Worm (Caenorhabditis elegans) whole organism, L4 larva: ENCODE measurements around the gene daf-14.

ENCODE experiments used
- ceh-44 ChIP-seq: fragments of 200-800 bp; sonication (Bioruptor generic); IDR thresholded peaks from 2 replicates; pipeline ENCODE4 v1.3.6; 2022; ENCODE audit warnings: missing genetic modification reagents, missing genetic modification characterization, missing compliant biosample characterization
- fos-1 ChIP-seq: fragments of 150-350 bp; optimal IDR thresholded peaks from 2 replicates; lab custom pipeline; 2014; ENCODE audit warnings: missing biosample characterization, missing genetic modification characterization
- lin-13 ChIP-seq: fragments of 150-350 bp; optimal IDR thresholded peaks from 2 replicates; lab custom pipeline; 2014; ENCODE audit warnings: missing biosample characterization, missing genetic modification reagents, missing genetic modification characterization
- mdl-1 ChIP-seq, 2 experiments: fragments of 150-350 bp in 1 of 2; sonication (generic microtip) in 1 of 2; optimal IDR thresholded peaks; 2 replicates each; lab custom pipeline; 2014 to 2017; ENCODE audit warnings: missing biosample characterization in 2 of 2, missing genetic modification characterization in 2 of 2
- nhr-11 ChIP-seq: fragments of 150-350 bp; optimal IDR thresholded peaks from 2 replicates; lab custom pipeline; 2014; ENCODE audit warnings: missing biosample characterization, missing genetic modification characterization
- nhr-237 ChIP-seq: sonication (generic microtip); optimal IDR thresholded peaks from 2 replicates; lab custom pipeline; 2017; ENCODE audit warnings: missing biosample characterization, missing genetic modification characterization
- skn-1 ChIP-seq: fragments of 150-350 bp; optimal IDR thresholded peaks from 2 replicates; lab custom pipeline; 2014; ENCODE audit warnings: missing biosample characterization, missing genetic modification characterization
- zip-11 ChIP-seq: fragments of 200-800 bp; sonication (Bioruptor generic); IDR thresholded peaks from 2 replicates; pipeline ENCODE4 v1.3.6; 2022; ENCODE audit warnings: missing genetic modification characterization, missing compliant biosample characterization

DNA sequence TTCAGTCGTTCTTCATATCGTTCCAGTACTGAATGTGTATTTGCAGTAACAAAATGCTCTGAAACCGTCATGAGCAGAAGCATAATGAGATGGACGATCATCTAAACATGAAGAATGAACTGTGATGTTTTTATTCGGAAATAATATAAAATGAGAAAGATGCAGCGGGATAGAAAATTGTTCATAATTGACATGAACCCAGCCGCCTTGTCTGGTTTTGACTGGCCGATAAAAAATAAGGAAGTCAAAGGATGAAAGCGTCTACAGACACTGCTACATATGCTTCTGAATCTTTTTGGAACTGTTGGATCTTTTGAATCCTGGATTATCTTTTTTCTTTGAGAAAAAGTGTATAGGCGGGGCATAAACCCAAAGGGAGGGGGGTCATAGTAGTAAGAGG lies 9.1 kb downstream of the daf-14 start, which contains the start of gene F01G10.9:
- no peak for TF ChIP-seq nhr-237
- no peak for TF ChIP-seq mdl-1 (tag; optimal IDR thresholded peaks at IDR 0.05; lab: Kevin White, UChicago)
- no peak for TF ChIP-seq zip-11 (GFP tag; lab: Robert Waterston, UW)
- no peak for TF ChIP-seq fos-1 (tag; lab: Kevin White, UChicago)
- no peak for TF ChIP-seq nhr-11 (tag; lab: Kevin White, UChicago)
- no peak for TF ChIP-seq ceh-44 (GFP tag; lab: Robert Waterston, UW)
- no peak for TF ChIP-seq skn-1 (tag; lab: Kevin White, UChicago)
- TF ChIP-seq lin-13 (GFP tag; lab: Kevin White, UChicago): no peak
